Fruit fly (Drosophila melanogaster): ENCODE data around the gene CG14100.
A peak's percentile ranks its signal among the peaks of the same experiment; 100 is the strongest.

Gene CG14100

dm6 chr3L:19590422-19590821 lies at the start of gene CG14100:
CG14100 (minus strand) TSS chr3L:19590524.
- peak; percentile 100 for TF ChIP-seq Gug (GFP tag; IDR thresholded peaks at IDR 0.05)
- TF ChIP-seq CG10669 (GFP tag; optimal IDR thresholded peaks at IDR 0.05): peak; percentile 100
- TF ChIP-seq CG10631 (GFP tag; optimal IDR thresholded peaks at IDR 0.05): peak; percentile 100
- peak; percentile 100 for TF ChIP-seq Eip78C (GFP tag)
- peak; percentile 100 for TF ChIP-seq Hr38 (GFP tag; optimal IDR thresholded peaks at IDR 0.05)
- peak; percentile 100 for TF ChIP-seq CG8319 (GFP tag; optimal IDR thresholded peaks at IDR 0.05)
- TF ChIP-seq CG16779 (tag; optimal IDR thresholded peaks at IDR 0.05): peak; percentile 99
- peak; percentile 100 for TF ChIP-seq Eip75B (GFP tag; optimal IDR thresholded peaks at IDR 0.05)
- peak; percentile 100 for TF ChIP-seq svp (GFP tag)
- TF ChIP-seq fd59A (GFP tag; optimal IDR thresholded peaks at IDR 0.05): peak; percentile 100
- TF ChIP-seq pdm3 (GFP tag; optimal IDR thresholded peaks at IDR 0.05): peak; percentile 100
- TF ChIP-seq ss (GFP tag; optimal IDR thresholded peaks at IDR 0.05): peak; percentile 100
- peak; percentile 100 for TF ChIP-seq CG32006 (GFP tag; optimal IDR thresholded peaks at IDR 0.05)
- TF ChIP-seq dac (GFP tag; optimal IDR thresholded peaks at IDR 0.05): peak; percentile 100
- peak; percentile 100 for TF ChIP-seq OdsH (GFP tag; optimal IDR thresholded peaks at IDR 0.05)
- TF ChIP-seq net (GFP tag; optimal IDR thresholded peaks at IDR 0.05): peak; percentile 100
- peak; percentile 100 for TF ChIP-seq CG1621 (tag; optimal IDR thresholded peaks at IDR 0.05)
- peak; percentile 100 for TF ChIP-seq CG11762 (GFP tag; optimal IDR thresholded peaks at IDR 0.05; ENCODE audit: insufficient read depth)
- peak; percentile 100 for TF ChIP-seq CG3032 (tag; optimal IDR thresholded peaks at IDR 0.05)
- peak; percentile 100 for TF ChIP-seq eg (GFP tag; IDR thresholded peaks at IDR 0.05)
- peak; percentile 100 for TF ChIP-seq esn (GFP tag; optimal IDR thresholded peaks at IDR 0.05)
- peak; percentile 100 for TF ChIP-seq salr (GFP tag; optimal IDR thresholded peaks at IDR 0.05)
- TF ChIP-seq CG4318 (GFP tag; optimal IDR thresholded peaks at IDR 0.05): peak; percentile 100
- TF ChIP-seq CG15336 (GFP tag; IDR thresholded peaks at IDR 0.05): peak; percentile 100
- TF ChIP-seq Ets21C (GFP tag; optimal IDR thresholded peaks at IDR 0.05): peak; percentile 100
- peak; percentile 100 for TF ChIP-seq Hr4 (GFP tag; optimal IDR thresholded peaks at IDR 0.05)
- peak; percentile 100 for TF ChIP-seq CG8119 (GFP tag; IDR thresholded peaks at IDR 0.05)
- peak; percentile 100 for TF ChIP-seq Lpt (GFP tag; optimal IDR thresholded peaks at IDR 0.05)
- peak; percentile 100 for TF ChIP-seq CG3919 (GFP tag; optimal IDR thresholded peaks at IDR 0.05)
- peak; percentile 100 for TF ChIP-seq Hr39 (GFP tag; optimal IDR thresholded peaks at IDR 0.05)
- peak; percentile 100 for TF ChIP-seq vri (GFP tag; optimal IDR thresholded peaks at IDR 0.05)
- peak; percentile 100 for TF ChIP-seq Sox15 (GFP tag; optimal IDR thresholded peaks at IDR 0.05)
- peak; percentile 99 for TF ChIP-seq CG6808 (GFP tag; optimal IDR thresholded peaks at IDR 0.05)
- peak; percentile 100 for TF ChIP-seq CG9139 (GFP tag; optimal IDR thresholded peaks at IDR 0.05)
- peak; percentile 100 for TF ChIP-seq fkh (GFP tag; optimal IDR thresholded peaks at IDR 0.05)
- peak; percentile 100 for TF ChIP-seq CG6792 (GFP tag; optimal IDR thresholded peaks at IDR 0.05)
- peak; percentile 100 for TF ChIP-seq cyc (GFP tag; optimal IDR thresholded peaks at IDR 0.05)
- TF ChIP-seq CG31627 (GFP tag; optimal IDR thresholded peaks at IDR 0.05): peak; percentile 100
- peak; percentile 100 for TF ChIP-seq acj6 (GFP tag; optimal IDR thresholded peaks at IDR 0.05)
- peak; percentile 100 for TF ChIP-seq CG11294 (GFP tag; IDR thresholded peaks at IDR 0.05)
- peak; percentile 100 for TF ChIP-seq CG34406 (GFP tag; optimal IDR thresholded peaks at IDR 0.05)
- TF ChIP-seq CG6854 (GFP tag; optimal IDR thresholded peaks at IDR 0.05): peak; percentile 100
- peak; percentile 100 for TF ChIP-seq Met (GFP tag; optimal IDR thresholded peaks at IDR 0.05)
- TF ChIP-seq Ets96B (tag; optimal IDR thresholded peaks at IDR 0.05): peak; percentile 100
- TF ChIP-seq achi (GFP tag; optimal IDR thresholded peaks at IDR 0.05): peak; percentile 100
- TF ChIP-seq Blimp-1 (GFP tag; optimal IDR thresholded peaks at IDR 0.05): peak; percentile 99
- peak; percentile 100 for TF ChIP-seq topi (GFP tag; optimal IDR thresholded peaks at IDR 0.05)
- TF ChIP-seq CG6163 (GFP tag; IDR thresholded peaks at IDR 0.05): peak; percentile 100
- TF ChIP-seq CG8632 (GFP tag; optimal IDR thresholded peaks at IDR 0.05): peak; percentile 100
- peak; percentile 100 for TF ChIP-seq CG6276 (GFP tag; optimal IDR thresholded peaks at IDR 0.05)
- peak; percentile 100 for TF ChIP-seq Smox (GFP tag; optimal IDR thresholded peaks at IDR 0.05)
- TF ChIP-seq CG11902 (GFP tag; optimal IDR thresholded peaks at IDR 0.05): peak; percentile 100

All from whole organism, prepupa.